Fruit fly (Drosophila melanogaster) whole organism, adult: ENCODE measurements around the gene E23.

Experiments used
- CG11617 ChIP-seq: fragments of 200-800 bp; sonication (Bioruptor generic); optimal IDR thresholded peaks from 2 replicates; lab custom pipeline; 2017; ENCODE audit warnings: mild to moderate bottlenecking, missing biosample characterization, missing genetic modification reagents, missing genetic modification characterization
- CG1620 ChIP-seq: fragments of 200-800 bp; sonication (Bioruptor generic); optimal IDR thresholded peaks from 2 replicates; lab custom pipeline; 2016; ENCODE audit warnings: missing biosample characterization, missing genetic modification characterization
- Clk ChIP-seq: fragments of 200-800 bp; sonication (Bioruptor generic); optimal IDR thresholded peaks from 2 replicates; lab custom pipeline; 2017; ENCODE audit warnings: missing biosample characterization, missing genetic modification characterization
- Hr96 ChIP-seq: fragments of 200-800 bp; sonication (Bioruptor generic); optimal IDR thresholded peaks from 2 replicates; lab custom pipeline; 2016; ENCODE audit warnings: missing biosample characterization, missing genetic modification characterization
- Mnt ChIP-seq: fragments of 200-800 bp; sonication (Bioruptor generic); optimal IDR thresholded peaks from 2 replicates; lab custom pipeline; 2016; ENCODE audit warnings: missing biosample characterization, mild to moderate bottlenecking, missing genetic modification characterization
- kay ChIP-seq: fragments of 200-800 bp; sonication (Bioruptor generic); peaks from one replicate; lab custom pipeline; 2016; ENCODE audit warnings: missing biosample characterization, missing genetic modification characterization, borderline replicate concordance
- toe ChIP-seq: fragments of 200-800 bp; sonication (Bioruptor generic); optimal IDR thresholded peaks from 2 replicates; lab custom pipeline; 2016; ENCODE audit warnings: missing biosample characterization, missing genetic modification characterization

DNA sequence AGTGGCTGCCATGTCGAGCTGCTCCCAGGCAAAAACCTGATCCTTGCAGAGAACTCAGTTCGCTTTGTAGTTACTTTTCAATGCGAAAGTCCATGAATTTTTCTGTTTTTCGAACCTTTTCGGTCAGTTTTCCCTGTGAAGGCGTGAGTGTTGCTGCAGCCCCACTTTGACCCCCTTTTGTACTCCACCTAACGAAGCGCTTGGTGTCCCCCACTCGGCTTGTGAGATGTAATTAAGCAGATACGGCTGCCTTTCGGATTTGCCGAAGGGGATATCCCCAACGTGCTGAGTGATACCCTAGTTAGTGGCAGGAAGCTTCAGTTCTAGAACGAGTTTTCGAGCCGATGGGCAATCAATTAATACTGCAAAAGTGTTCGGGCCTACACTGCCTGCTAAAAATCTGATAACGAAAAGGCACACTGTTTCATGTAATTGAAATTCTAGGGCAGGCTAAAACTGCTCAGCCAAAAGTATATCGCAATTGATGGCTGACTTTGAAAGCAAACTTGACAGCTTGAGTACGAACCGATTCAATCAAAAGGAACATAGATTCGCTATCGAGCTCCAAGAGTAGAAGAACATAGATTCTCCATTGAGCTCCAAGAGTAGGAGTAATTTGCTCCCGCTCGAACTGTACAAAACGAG is 2.9 kb downstream of the E23 start:
- TF ChIP-seq CG1620 (no peak), Mnt (GFP tag; lab: Kevin White, UChicago) (no peak), CG11617 (GFP tag; lab: Kevin White, UChicago) (no peak), Hr96 (GFP tag; lab: Kevin White, UChicago) (no peak), Clk (GFP tag; lab: Kevin White, UChicago) (no peak), kay (no peak), toe (no peak)
